Worm (Caenorhabditis elegans): ENCODE data around the gene fbxc-18.

ce11 chrII:961961-962360, 4.9 kb downstream of the fbxc-18 start, which contains the start of gene C32B5.13:
- TF ChIP-seq ceh-82 (tag; optimal IDR thresholded peaks at IDR 0.05) (no peak), ceh-28 (tag; optimal IDR thresholded peaks at IDR 0.05) (no peak), egl-27 (tag; optimal IDR thresholded peaks at IDR 0.05) (no peak), unc-39 (tag; optimal IDR thresholded peaks at IDR 0.05) (no peak), nhr-11 (tag; optimal IDR thresholded peaks at IDR 0.05) (no peak), daf-12 (tag; optimal IDR thresholded peaks at IDR 0.05) (no peak), nhr-77 (tag; optimal IDR thresholded peaks at IDR 0.05) (no peak), nhr-76 (tag; optimal IDR thresholded peaks at IDR 0.05) (no peak), elt-3 (tag; optimal IDR thresholded peaks at IDR 0.05) (no peak), tbx-2 (tag; optimal IDR thresholded peaks at IDR 0.05) (no peak), zag-1 (tag; optimal IDR thresholded peaks at IDR 0.05) (no peak)
